Worm (Caenorhabditis elegans) whole organism, L4 larva: ENCODE results near the gene C18H7.1.

Experiments
- D1046.2 ChIP-seq: fragments of 200-800 bp; sonication (Bioruptor generic); IDR thresholded peaks from 2 replicates; pipeline ENCODE4 v1.3.6; 2022; ENCODE audit warnings: missing genetic modification characterization, missing compliant biosample characterization
- F44E2.7 ChIP-seq: fragments of 200-800 bp; sonication (Bioruptor generic); IDR thresholded peaks from 2 replicates; pipeline ENCODE4 v2.1.2; 2022; ENCODE audit warnings: missing genetic modification characterization, missing compliant biosample characterization
- F49E8.2 ChIP-seq: sonication (generic microtip); optimal IDR thresholded peaks from 2 replicates; lab custom pipeline; 2016; ENCODE audit warnings: missing compliant biosample characterization, mild to moderate bottlenecking, missing genetic modification characterization, borderline replicate concordance
- R02D3.7 ChIP-seq: fragments of 150-350 bp; sonication (generic microtip); optimal IDR thresholded peaks from 3 replicates; lab custom pipeline; 2014; ENCODE audit warnings: missing biosample characterization, missing genetic modification characterization
- aha-1 ChIP-seq: fragments of 150-350 bp; peaks from one replicate; lab custom pipeline; 2014; ENCODE audit warnings: missing biosample characterization, missing genetic modification characterization
- ama-1 ChIP-seq: fragments of 150-350 bp; optimal IDR thresholded peaks from 2 replicates; lab custom pipeline; 2014; ENCODE audit warnings: inconsistent platforms, mixed read lengths
- arid-1 ChIP-seq: fragments of 200-800 bp; sonication (Bioruptor generic); conservative IDR thresholded peaks from 2 replicates; pipeline ENCODE4 v1.3.6; 2022; ENCODE audit warnings: missing genetic modification reagents, missing genetic modification characterization, missing compliant biosample characterization
- attf-4 ChIP-seq: sonication (generic microtip); optimal IDR thresholded peaks from 3 replicates; lab custom pipeline; 2017; ENCODE audit warnings: missing biosample characterization, missing genetic modification characterization
- ceh-20 ChIP-seq: fragments of 200-800 bp; sonication (Bioruptor generic); IDR thresholded peaks from 2 replicates; pipeline ENCODE4 v1.3.6; 2022; ENCODE audit warnings: missing genetic modification reagents, missing genetic modification characterization, missing compliant biosample characterization
- ceh-32 ChIP-seq: sonication (generic microtip); optimal IDR thresholded peaks from 2 replicates; lab custom pipeline; 2016; ENCODE audit warnings: mild to moderate bottlenecking, missing genetic modification characterization, missing compliant biosample characterization; ENCODE audit not compliant: poor library complexity
- ceh-44 ChIP-seq: fragments of 200-800 bp; sonication (Bioruptor generic); IDR thresholded peaks from 2 replicates; pipeline ENCODE4 v1.3.6; 2022; ENCODE audit warnings: missing genetic modification reagents, missing genetic modification characterization, missing compliant biosample characterization
- ceh-62 ChIP-seq: sonication (generic microtip); optimal IDR thresholded peaks from 2 replicates; lab custom pipeline; 2017; ENCODE audit warnings: missing biosample characterization, missing genetic modification characterization
- ceh-82 ChIP-seq: sonication (generic microtip); optimal IDR thresholded peaks from 2 replicates; lab custom pipeline; 2017; ENCODE audit warnings: missing biosample characterization, missing genetic modification characterization
- ces-1 ChIP-seq: fragments of 150-350 bp; sonication (generic microtip); optimal IDR thresholded peaks from 4 replicates; lab custom pipeline; 2014; ENCODE audit warnings: missing biosample characterization, missing genetic modification reagents, missing genetic modification characterization
- cey-2 ChIP-seq: sonication (generic microtip); optimal IDR thresholded peaks from 3 replicates; lab custom pipeline; 2017; ENCODE audit warnings: missing genetic modification characterization, mild to moderate bottlenecking, missing compliant biosample characterization, antibody characterized with exemption, borderline replicate concordance; ENCODE audit not compliant: insufficient read depth
- daf-19 ChIP-seq: fragments of 200-800 bp; sonication (Bioruptor generic); conservative IDR thresholded peaks from 2 replicates; pipeline ENCODE4 v1.3.6; 2022; ENCODE audit warnings: missing genetic modification characterization, missing compliant biosample characterization
- dmd-6 ChIP-seq: fragments of 200-800 bp; sonication (Bioruptor generic); IDR thresholded peaks from 2 replicates; pipeline ENCODE4 v1.3.6; 2022; ENCODE audit warnings: missing genetic modification reagents, missing genetic modification characterization, missing compliant biosample characterization
- dpl-1 ChIP-seq: fragments of 150-350 bp; optimal IDR thresholded peaks from 2 replicates; lab custom pipeline; 2014; ENCODE audit warnings: missing biosample characterization, missing genetic modification reagents, missing genetic modification characterization
- duxl-1 ChIP-seq: sonication (generic microtip); optimal IDR thresholded peaks from 2 replicates; lab custom pipeline; 2016; ENCODE audit warnings: mild to moderate bottlenecking, missing genetic modification characterization, moderate library complexity, missing compliant biosample characterization; ENCODE audit not compliant: poor library complexity
- egl-43 ChIP-seq: fragments of 200-800 bp; sonication (Bioruptor generic); IDR thresholded peaks from 2 replicates; pipeline ENCODE4 v1.3.6; 2022; ENCODE audit warnings: missing genetic modification reagents, missing genetic modification characterization, missing compliant biosample characterization
- fkh-10 ChIP-seq: fragments of 150-350 bp; optimal IDR thresholded peaks from 2 replicates; lab custom pipeline; 2014; ENCODE audit warnings: missing biosample characterization, missing genetic modification reagents, missing genetic modification characterization
- fos-1 ChIP-seq: fragments of 150-350 bp; optimal IDR thresholded peaks from 2 replicates; lab custom pipeline; 2014; ENCODE audit warnings: missing biosample characterization, missing genetic modification characterization
- hmg-1.1 ChIP-seq: fragments of 200-800 bp; sonication (Bioruptor generic); IDR thresholded peaks from 2 replicates; pipeline ENCODE4 v1.3.6; 2022; ENCODE audit warnings: missing genetic modification reagents, missing genetic modification characterization, missing compliant biosample characterization
- lin-1 ChIP-seq: fragments of 200-800 bp; sonication (Bioruptor generic); IDR thresholded peaks from 2 replicates; pipeline ENCODE4 v1.3.6; 2022; ENCODE audit warnings: missing genetic modification reagents, missing genetic modification characterization, missing compliant biosample characterization
- lin-39 ChIP-seq: fragments of 150-350 bp; optimal IDR thresholded peaks from 2 replicates; lab custom pipeline; 2014; ENCODE audit warnings: missing biosample characterization, missing genetic modification reagents, missing genetic modification characterization
- madf-5 ChIP-seq, 2 experiments: fragments of 200-800 bp; sonication (Bioruptor generic); IDR thresholded peaks; 2 replicates each; pipeline ENCODE4 v1.3.6; 2022; ENCODE audit warnings: missing compliant biosample characterization in 2 of 2, missing genetic modification characterization in 2 of 2
- mxl-2 ChIP-seq: fragments of 200-800 bp; sonication (Bioruptor generic); conservative IDR thresholded peaks from 2 replicates; pipeline ENCODE4 v1.3.6; 2022; ENCODE audit warnings: missing genetic modification reagents, missing genetic modification characterization, missing compliant biosample characterization
- mxl-3 ChIP-seq: fragments of 200-800 bp; sonication (Bioruptor generic); optimal IDR thresholded peaks from 2 replicates; lab custom pipeline; 2018; ENCODE audit warnings: mild to moderate bottlenecking, missing genetic modification characterization, missing compliant biosample characterization
- nhr-10 ChIP-seq: fragments of 150-350 bp; optimal IDR thresholded peaks from 2 replicates; lab custom pipeline; 2014; ENCODE audit warnings: missing biosample characterization, missing genetic modification characterization
- nhr-102 ChIP-seq: sonication (generic microtip); optimal IDR thresholded peaks from 2 replicates; lab custom pipeline; 2016; ENCODE audit warnings: mild to moderate bottlenecking, missing genetic modification characterization, moderate library complexity, missing compliant biosample characterization
- nhr-25 ChIP-seq: sonication (generic microtip); optimal IDR thresholded peaks from 2 replicates; lab custom pipeline; 2017; ENCODE audit warnings: missing genetic modification characterization, mild to moderate bottlenecking, missing compliant biosample characterization, antibody characterized with exemption, moderate library complexity, borderline replicate concordance; ENCODE audit not compliant: insufficient read depth
- nhr-42 ChIP-seq: fragments of 200-800 bp; sonication (Bioruptor generic); IDR thresholded peaks from 2 replicates; pipeline ENCODE4 v1.3.6; 2022; ENCODE audit warnings: missing genetic modification characterization, missing compliant biosample characterization
- rbr-2 ChIP-seq: sonication (generic microtip); optimal IDR thresholded peaks from 2 replicates; lab custom pipeline; 2016; ENCODE audit warnings: missing genotype, missing genetic modification characterization, missing compliant biosample characterization
- sdz-12 ChIP-seq: fragments of 200-800 bp; sonication (Bioruptor generic); optimal IDR thresholded peaks from 2 replicates; lab custom pipeline; 2018; ENCODE audit warnings: mild to moderate bottlenecking, missing genetic modification characterization, missing compliant biosample characterization
- set-16 ChIP-seq: fragments of 200-800 bp; sonication (Bioruptor generic); IDR thresholded peaks from 2 replicates; pipeline ENCODE4 v1.3.6; 2022; ENCODE audit warnings: missing genetic modification reagents, missing genetic modification characterization, missing compliant biosample characterization
- snpc-4 ChIP-seq: fragments of 150-350 bp; optimal IDR thresholded peaks from 2 replicates; lab custom pipeline; 2014; ENCODE audit warnings: missing biosample characterization, missing genetic modification characterization
- tra-1 ChIP-seq: fragments of 200-800 bp; sonication (Bioruptor generic); IDR thresholded peaks from 2 replicates; pipeline ENCODE4 v1.3.6; 2022; ENCODE audit warnings: missing genetic modification reagents, missing genetic modification characterization, missing compliant biosample characterization
- unc-130 ChIP-seq: sonication (generic microtip); optimal IDR thresholded peaks from 2 replicates; lab custom pipeline; 2016; ENCODE audit warnings: missing genetic modification reagents, missing genetic modification characterization, missing compliant biosample characterization
- unc-62 ChIP-seq, 3 experiments: fragments of 150-350 bp in 1 of 3; sonication (generic microtip); optimal IDR thresholded peaks in 2 of 3; peaks in 1 of 3; 1 replicate in 1 of 3; 2 replicates in 2 of 3; lab custom pipeline; 2014 to 2017; ENCODE audit warnings: missing biosample characterization in 3 of 3, missing genetic modification characterization in 3 of 3, missing genetic modification reagents in 3 of 3, missing genotype in 1 of 3
- vab-7 ChIP-seq: fragments of 200-800 bp; sonication (Bioruptor generic); IDR thresholded peaks from 2 replicates; pipeline ENCODE4 v1.3.6; 2022; ENCODE audit warnings: missing genetic modification reagents, missing genetic modification characterization, missing compliant biosample characterization
- zfp-2 ChIP-seq: sonication (generic microtip); optimal IDR thresholded peaks from 2 replicates; lab custom pipeline; 2016; ENCODE audit warnings: mild to moderate bottlenecking, missing genetic modification characterization, missing compliant biosample characterization
- zfp-3 ChIP-seq: fragments of 200-800 bp; sonication (Bioruptor generic); conservative IDR thresholded peaks from 2 replicates; pipeline ENCODE4 v1.3.6; 2022; ENCODE audit warnings: missing genetic modification reagents, missing genetic modification characterization, missing compliant biosample characterization

C18H7.1 gene

ce11 chrIV:654526-655440 lies 39.4 kb downstream of the C18H7.1 start, which contains the start of the genes rpl-15 and K11H12.8 (continued):
- TF ChIP-seq nhr-42 = peak; percentile 99
- TF ChIP-seq unc-62 (GFP tag; optimal IDR thresholded peaks at IDR 0.05 in 1 of 2; lab: Kevin White, UChicago) = peak; percentile 54 to 100
- TF ChIP-seq unc-62 (tag; optimal IDR thresholded peaks at IDR 0.05; lab: Kevin White, UChicago) = peak; percentile 39
- peak; percentile 100 for TF ChIP-seq fkh-10 (GFP tag; lab: Kevin White, UChicago)
- peak; percentile 98 for TF ChIP-seq D1046.2 (GFP tag; lab: Robert Waterston, UW)
- TF ChIP-seq cey-2 (tag; lab: Kevin White, UChicago) = peak; percentile 94
- peak; percentile 99 for TF ChIP-seq daf-19 (GFP tag; lab: Robert Waterston, UW)
- TF ChIP-seq madf-5 (GFP tag; IDR thresholded peaks at IDR 0.05; lab: Robert Waterston, UW) = peak; percentile 99
- peak; percentile 64 for TF ChIP-seq ama-1 (lab: Kevin White, UChicago)
- TF ChIP-seq aha-1 (tag; lab: Kevin White, UChicago) = peak; percentile 100
- peak; percentile 98 for TF ChIP-seq dpl-1 (GFP tag; lab: Kevin White, UChicago)
- TF ChIP-seq rbr-2 (tag; lab: Kevin White, UChicago) = peak; percentile 100
- peak; percentile 75 for TF ChIP-seq attf-4 (tag; lab: Kevin White, UChicago)
- peak; percentile 99 for TF ChIP-seq hmg-1.1 (GFP tag; lab: Robert Waterston, UW)
- peak; percentile 94 for TF ChIP-seq mxl-2 (GFP tag; lab: Robert Waterston, UW)
- peak; percentile 98 for TF ChIP-seq lin-1 (GFP tag; lab: Robert Waterston, UW)
- peak; percentile 99 for TF ChIP-seq vab-7 (GFP tag; lab: Robert Waterston, UW)
- peak; percentile 89 for TF ChIP-seq lin-39 (tag; lab: Kevin White, UChicago)
- peak; percentile 99 for TF ChIP-seq sdz-12 (GFP tag; lab: Kevin White, UChicago)
- peak; percentile 90 for TF ChIP-seq ceh-32 (tag; lab: Kevin White, UChicago)
- TF ChIP-seq fos-1 (tag; lab: Kevin White, UChicago) = peak; percentile 93

ce11 chrIV:657046-657445 lies 41.7 kb downstream of the C18H7.1 start:
- TF ChIP-seq duxl-1 (tag; lab: Kevin White, UChicago) = no peak
- TF ChIP-seq egl-43 (GFP tag; lab: Robert Waterston, UW) = 0 out of 2 replicates have a peak, but pooled peaks have one; percentile 6
- no peak for TF ChIP-seq ceh-20
- no peak for TF ChIP-seq nhr-42
- TF ChIP-seq set-16 (GFP tag; lab: Robert Waterston, UW) = peak; percentile 69

ce11 chrIV:657932-658331 lies 42.6 kb downstream of the C18H7.1 start:
- no peak for TF ChIP-seq zfp-2 (tag; lab: Kevin White, UChicago)
- no peak for TF ChIP-seq unc-62 (GFP tag; optimal IDR thresholded peaks at IDR 0.05 in 1 of 2; lab: Kevin White, UChicago)
- no peak for TF ChIP-seq unc-62 (tag; optimal IDR thresholded peaks at IDR 0.05; lab: Kevin White, UChicago)
- TF ChIP-seq F44E2.7 = no peak
- TF ChIP-seq arid-1 = peak; percentile 63; the same call in 1 of the 2 replicates
- no peak for TF ChIP-seq daf-19 (GFP tag; lab: Robert Waterston, UW)
- no peak for TF ChIP-seq nhr-10
- TF ChIP-seq ceh-20 = no peak
- TF ChIP-seq zfp-3 = no peak
- TF ChIP-seq nhr-102 (tag; lab: Kevin White, UChicago) = peak; percentile 34
- TF ChIP-seq rbr-2 (tag; lab: Kevin White, UChicago) = no peak
- no peak for TF ChIP-seq ceh-44
- no peak for TF ChIP-seq nhr-25 (tag; lab: Kevin White, UChicago)
- TF ChIP-seq aha-1 (tag; lab: Kevin White, UChicago) = peak; percentile 58
- no peak for TF ChIP-seq ceh-82 (tag; lab: Kevin White, UChicago)
- peak; percentile 2 for TF ChIP-seq mxl-3 (GFP tag; lab: Kevin White, UChicago)
- TF ChIP-seq ces-1 (GFP tag; lab: Kevin White, UChicago) = no peak
- no peak for TF ChIP-seq ceh-62 (tag; lab: Kevin White, UChicago)
- no peak for TF ChIP-seq sdz-12 (GFP tag; lab: Kevin White, UChicago)
- TF ChIP-seq tra-1 (GFP tag; lab: Robert Waterston, UW) = no peak
- no peak for TF ChIP-seq unc-130
- no peak for TF ChIP-seq D1046.2 (GFP tag; lab: Robert Waterston, UW)
- TF ChIP-seq dmd-6 (GFP tag; lab: Robert Waterston, UW) = peak; percentile 29; the same call in 1 of the 2 replicates
- TF ChIP-seq F49E8.2 (tag; lab: Kevin White, UChicago) = peak; percentile 54
- peak; percentile 31; the same call in 1 of the 2 replicates for TF ChIP-seq vab-7 (GFP tag; lab: Robert Waterston, UW)
- no peak for TF ChIP-seq fkh-10 (GFP tag; lab: Kevin White, UChicago)
- peak; percentile 48; the same call in 1 of the 2 replicates for TF ChIP-seq lin-1 (GFP tag; lab: Robert Waterston, UW)
- TF ChIP-seq R02D3.7 (tag; lab: Kevin White, UChicago) = no peak
- peak; percentile 92 for TF ChIP-seq snpc-4
